Fruit fly (Drosophila melanogaster): ENCODE data around the gene CG13965.

dm6 chr2L:19916982-19917381 lies 45.2 kb downstream of the CG13965 start:
- TF ChIP-seq rn (GFP tag; IDR thresholded peaks at IDR 0.05) (no peak), CG8301 (tag; optimal IDR thresholded peaks at IDR 0.05) (no peak), D1 (tag; optimal IDR thresholded peaks at IDR 0.05) (no peak), CG17806 (tag; optimal IDR thresholded peaks at IDR 0.05) (no peak)

Measured in whole organism, pupa.